Fruit fly (Drosophila melanogaster) whole organism, wandering third instar larva: ENCODE results near the gene sloth2.

ENCODE experiments used
- Hr83 ChIP-seq: fragments of 200-300 bp; sonication (Bioruptor generic); optimal IDR thresholded peaks from 2 replicates; lab custom pipeline; 2016; ENCODE audit warnings: missing biosample characterization, mild to moderate bottlenecking, missing genetic modification characterization, moderate library complexity; ENCODE audit not compliant: poor library complexity, severe bottlenecking
- Sp1 ChIP-seq: fragments of 200-800 bp; sonication (Bioruptor generic); optimal IDR thresholded peaks from 3 replicates; lab custom pipeline; 2019; ENCODE audit warnings: missing biosample characterization, mild to moderate bottlenecking, missing genetic modification characterization, moderate library complexity
- h ChIP-seq: fragments of 200-800 bp; sonication (Bioruptor generic); optimal IDR thresholded peaks from 3 replicates; lab custom pipeline; 2016; ENCODE audit warnings: missing biosample characterization, mild to moderate bottlenecking, missing genetic modification characterization
- pan ChIP-seq: fragments of >200 bp; optimal IDR thresholded peaks from 2 replicates; lab custom pipeline; 2017
- sage ChIP-seq: fragments of 200-800 bp; sonication (Bioruptor generic); optimal IDR thresholded peaks from 2 replicates; lab custom pipeline; 2016; ENCODE audit warnings: missing biosample characterization, mild to moderate bottlenecking, missing genetic modification characterization
- usp ChIP-seq: fragments of >200 bp; optimal IDR thresholded peaks from 2 replicates; lab custom pipeline; 2017; ENCODE audit warnings: missing biosample characterization, missing genetic modification characterization

DNA sequence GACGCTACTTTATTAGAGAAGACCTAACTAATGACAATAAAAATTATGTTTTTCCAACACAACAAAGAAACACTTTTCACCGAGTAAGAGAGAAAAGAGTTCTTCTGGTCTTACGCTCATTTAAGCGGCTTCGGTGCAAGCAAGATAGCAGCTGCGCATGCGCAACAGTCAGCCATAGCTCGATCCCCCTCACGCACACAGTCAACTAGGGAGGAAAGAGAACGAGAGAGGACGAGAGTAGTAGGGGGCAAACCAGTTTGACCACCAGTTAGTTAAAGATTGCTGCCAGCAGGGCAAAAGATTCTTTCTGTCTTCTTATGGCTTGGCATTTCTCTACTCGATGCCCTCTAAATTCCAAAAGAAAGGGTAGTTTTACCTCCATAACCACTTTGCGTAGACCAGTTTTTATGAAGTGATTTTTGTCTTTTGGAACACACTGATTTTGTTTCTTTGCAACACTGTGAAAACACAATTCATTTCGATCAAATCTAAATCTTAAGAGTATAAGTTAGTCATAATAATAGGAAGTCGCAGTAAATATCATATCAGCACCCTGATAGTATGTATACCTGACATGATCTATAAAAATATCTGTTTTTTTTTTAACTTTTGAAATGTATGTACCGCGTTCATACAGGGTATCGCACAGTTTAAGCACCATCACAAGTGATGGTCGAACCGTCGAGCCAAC lies 10.6 kb upstream of the sloth2 start:
- no peak for TF ChIP-seq Hr83 (GFP tag; lab: Kevin White, UChicago)
- TF ChIP-seq sage = no peak
- TF ChIP-seq Sp1 = peak; percentile 29
- TF ChIP-seq h (GFP tag; lab: Kevin White, UChicago) = no peak
- no peak for TF ChIP-seq pan
- no peak for TF ChIP-seq usp (GFP tag; lab: Kevin White, UChicago)
